Fruit fly (Drosophila melanogaster) whole organism, adult: ENCODE results near the gene CG7606.

Source experiments
- CG14711 ChIP-seq: fragments of 200-800 bp; sonication (Bioruptor generic); optimal IDR thresholded peaks from 2 replicates; lab custom pipeline; 2018; ENCODE audit warnings: missing biosample characterization, mild to moderate bottlenecking, missing genetic modification characterization, moderate library complexity
- CG33017 ChIP-seq: fragments of 200-800 bp; sonication (Bioruptor generic); optimal IDR thresholded peaks from 2 replicates; lab custom pipeline; 2018; ENCODE audit warnings: missing biosample characterization, mild to moderate bottlenecking, missing genetic modification characterization, moderate library complexity
- CG5204 ChIP-seq: fragments of 200-800 bp; sonication (Bioruptor generic); optimal IDR thresholded peaks from 2 replicates; lab custom pipeline; 2016; ENCODE audit warnings: missing biosample characterization, missing genetic modification characterization
- Clk ChIP-seq: fragments of 200-800 bp; sonication (Bioruptor generic); optimal IDR thresholded peaks from 2 replicates; lab custom pipeline; 2017; ENCODE audit warnings: missing biosample characterization, missing genetic modification characterization
- Crg-1 ChIP-seq: fragments of 200-800 bp; sonication (Bioruptor generic); optimal IDR thresholded peaks from 2 replicates; lab custom pipeline; 2016; ENCODE audit warnings: missing biosample characterization, missing genetic modification characterization
- bab1 ChIP-seq: fragments of 200-800 bp; sonication (Bioruptor generic); optimal IDR thresholded peaks from 3 replicates; lab custom pipeline; 2019; ENCODE audit warnings: missing biosample characterization, mild to moderate bottlenecking, missing genetic modification characterization, moderate library complexity
- cic ChIP-seq: fragments of 200-800 bp; sonication (Bioruptor generic); optimal IDR thresholded peaks from 2 replicates; lab custom pipeline; 2017; ENCODE audit warnings: missing biosample characterization, mild to moderate bottlenecking, missing genetic modification characterization, moderate library complexity
- pad ChIP-seq: fragments of 200-800 bp; sonication (Bioruptor generic); optimal IDR thresholded peaks from 3 replicates; lab custom pipeline; 2017; ENCODE audit warnings: missing biosample characterization, missing genetic modification characterization, mild to moderate bottlenecking, moderate library complexity, missing genetic modification reagents

DNA sequence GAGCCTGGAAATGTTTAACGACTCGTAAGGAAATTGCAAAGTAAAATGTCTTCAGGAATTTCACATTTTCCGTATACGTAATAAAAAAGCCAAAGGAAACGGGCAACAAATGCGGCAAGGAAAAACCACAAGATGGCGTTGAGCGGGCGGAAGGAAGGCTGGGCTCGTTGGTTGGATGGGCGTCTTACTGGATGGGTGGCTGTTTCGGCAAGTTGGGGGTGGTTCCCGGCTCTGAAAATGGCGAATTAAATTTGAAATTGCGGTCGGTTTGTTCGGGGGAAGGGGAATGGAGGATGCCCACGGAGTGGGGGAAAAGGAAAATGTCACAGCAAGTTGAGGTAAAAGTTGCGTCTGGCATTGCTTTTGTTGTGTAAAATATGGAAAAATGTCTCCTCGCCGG is 3.4 kb downstream of the CG7606 start:
- TF ChIP-seq cic: no peak
- TF ChIP-seq bab1: no peak
- TF ChIP-seq CG14711 (tag; lab: Kevin White, UChicago): no peak
- no peak for TF ChIP-seq pad (GFP tag; lab: Kevin White, UChicago)
- no peak for TF ChIP-seq CG5204 (GFP tag; lab: Kevin White, UChicago)
- TF ChIP-seq CG33017 (tag; lab: Kevin White, UChicago): no peak
- TF ChIP-seq Clk (GFP tag; lab: Kevin White, UChicago): no peak
- no peak for TF ChIP-seq Crg-1 (GFP tag; lab: Kevin White, UChicago)
